Fruit fly (Drosophila melanogaster) whole organism, embryonic: ENCODE data around the gene GIIIspla2.

Experiments used
- B-H2 ChIP-seq: fragments of 200-800 bp; sonication (Bioruptor generic); optimal IDR thresholded peaks from 2 replicates; lab custom pipeline; 2018; ENCODE audit warnings: missing biosample characterization, mild to moderate bottlenecking, missing genetic modification characterization
- Bgb ChIP-seq: fragments of 200-800 bp; sonication (Bioruptor generic); IDR thresholded peaks from 2 replicates; pipeline ENCODE4 v1.3.6; 2022; ENCODE audit warnings: missing biosample characterization, missing genetic modification characterization; ENCODE audit not compliant: partially characterized antibody
- CG10267 ChIP-seq: fragments of 200-800 bp; sonication (Bioruptor generic); optimal IDR thresholded peaks from 2 replicates; lab custom pipeline; 2018; ENCODE audit warnings: missing biosample characterization, mild to moderate bottlenecking, missing genetic modification characterization, moderate library complexity
- CG10431 ChIP-seq: fragments of 200-800 bp; sonication (Bioruptor generic); optimal IDR thresholded peaks from 3 replicates; lab custom pipeline; 2018; ENCODE audit warnings: missing biosample characterization, mild to moderate bottlenecking, missing genetic modification characterization
- CG13287 ChIP-seq: fragments of 200-800 bp; sonication (Bioruptor generic); IDR thresholded peaks from 2 replicates; pipeline ENCODE4 v1.3.6; 2022; ENCODE audit warnings: missing biosample characterization, missing genetic modification characterization; ENCODE audit not compliant: partially characterized antibody
- CG13296 ChIP-seq: fragments of 200-800 bp; sonication (Bioruptor generic); optimal IDR thresholded peaks from 3 replicates; lab custom pipeline; 2018; ENCODE audit warnings: missing biosample characterization, mild to moderate bottlenecking, missing genetic modification characterization
- CG13775 ChIP-seq: fragments of 200-800 bp; sonication (Bioruptor generic); optimal IDR thresholded peaks from 3 replicates; lab custom pipeline; 2017; ENCODE audit warnings: missing biosample characterization, mild to moderate bottlenecking, missing genetic modification characterization
- CG14014 ChIP-seq: fragments of 200-800 bp; sonication (Bioruptor generic); IDR thresholded peaks from 2 replicates; pipeline ENCODE4 v1.3.6; 2022; ENCODE audit warnings: missing biosample characterization, missing genetic modification characterization
- CG15514 ChIP-seq: fragments of 200-800 bp; sonication (Bioruptor generic); optimal IDR thresholded peaks from 3 replicates; lab custom pipeline; 2017; ENCODE audit warnings: missing biosample characterization, missing genetic modification characterization, mild to moderate bottlenecking, moderate library complexity, missing genetic modification reagents
- CG15601 ChIP-seq: fragments of 200-800 bp; sonication (Bioruptor generic); optimal IDR thresholded peaks from 3 replicates; lab custom pipeline; 2019; ENCODE audit warnings: missing biosample characterization, mild to moderate bottlenecking, missing genetic modification characterization, moderate library complexity
- CG15696 ChIP-seq: fragments of 200-800 bp; sonication (Bioruptor generic); optimal IDR thresholded peaks from 2 replicates; lab custom pipeline; 2019; ENCODE audit warnings: missing biosample characterization, mild to moderate bottlenecking, missing genetic modification characterization, moderate library complexity
- CG1603 ChIP-seq: fragments of 200-800 bp; sonication (Bioruptor generic); optimal IDR thresholded peaks from 2 replicates; lab custom pipeline; 2019; ENCODE audit warnings: missing biosample characterization, mild to moderate bottlenecking, missing genetic modification characterization, moderate library complexity
- CG17186 ChIP-seq: fragments of 200-800 bp; sonication (Bioruptor generic); optimal IDR thresholded peaks from 3 replicates; lab custom pipeline; 2017; ENCODE audit warnings: missing biosample characterization, missing genetic modification reagents, missing genetic modification characterization
- CG31388 ChIP-seq: fragments of 200-800 bp; sonication (Bioruptor generic); optimal IDR thresholded peaks from 2 replicates; lab custom pipeline; 2016; ENCODE audit warnings: missing biosample characterization, missing genetic modification characterization
- CG3163 ChIP-seq: fragments of 200-800 bp; sonication (Bioruptor generic); optimal IDR thresholded peaks from 3 replicates; lab custom pipeline; 2016; ENCODE audit warnings: missing biosample characterization, missing genetic modification characterization
- CG3281 ChIP-seq: fragments of 200-800 bp; sonication (Bioruptor generic); optimal IDR thresholded peaks from 3 replicates; lab custom pipeline; 2017; ENCODE audit warnings: missing biosample characterization, mild to moderate bottlenecking, missing genetic modification characterization
- CG33557 ChIP-seq: fragments of 200-800 bp; sonication (Bioruptor generic); optimal IDR thresholded peaks from 2 replicates; lab custom pipeline; 2019; ENCODE audit warnings: missing biosample characterization, mild to moderate bottlenecking, missing genetic modification characterization, moderate library complexity
- CG34224 ChIP-seq: fragments of 200-800 bp; sonication (Bioruptor generic); IDR thresholded peaks from 3 replicates; pipeline ENCODE4 v1.3.6; 2022; ENCODE audit warnings: missing biosample characterization, missing genetic modification characterization; ENCODE audit not compliant: partially characterized antibody
- CG7357 ChIP-seq: fragments of 200-800 bp; sonication (Bioruptor generic); IDR thresholded peaks from 3 replicates; pipeline ENCODE4 v1.3.6; 2022; ENCODE audit warnings: missing biosample characterization, missing genetic modification characterization
- CG7556 ChIP-seq: fragments of 200-800 bp; sonication (Bioruptor generic); optimal IDR thresholded peaks from 2 replicates; lab custom pipeline; 2017; ENCODE audit warnings: missing biosample characterization, mild to moderate bottlenecking, missing genetic modification characterization
- CG7786 ChIP-seq: fragments of 200-800 bp; sonication (Bioruptor generic); optimal IDR thresholded peaks from 2 replicates; lab custom pipeline; 2016; ENCODE audit warnings: missing biosample characterization, missing genetic modification characterization
- CG9727 ChIP-seq: fragments of 200-800 bp; sonication (Bioruptor generic); optimal IDR thresholded peaks from 3 replicates; lab custom pipeline; 2017; ENCODE audit warnings: missing biosample characterization, mild to moderate bottlenecking, missing genetic modification characterization
- CG9932 ChIP-seq: fragments of 200-800 bp; sonication (Bioruptor generic); IDR thresholded peaks from 2 replicates; pipeline ENCODE4 v1.3.6; 2022; ENCODE audit warnings: missing biosample characterization, missing genetic modification characterization
- Dek ChIP-seq: fragments of 200-800 bp; sonication (Bioruptor generic); optimal IDR thresholded peaks from 3 replicates; lab custom pipeline; 2019; ENCODE audit warnings: missing biosample characterization, mild to moderate bottlenecking, missing genetic modification characterization, moderate library complexity
- Elba2 ChIP-seq: fragments of 200-800 bp; sonication (Bioruptor generic); optimal IDR thresholded peaks from 3 replicates; lab custom pipeline; 2016; ENCODE audit warnings: missing biosample characterization, missing genetic modification characterization
- MBD-R2 ChIP-seq: fragments of 200-800 bp; sonication (Bioruptor generic); IDR thresholded peaks from 2 replicates; pipeline ENCODE4 v1.3.6; 2022; ENCODE audit warnings: missing biosample characterization, missing genetic modification characterization
- Mad ChIP-seq: fragments of 200-800 bp; sonication (Bioruptor generic); optimal IDR thresholded peaks from 2 replicates; lab custom pipeline; 2016; ENCODE audit warnings: missing biosample characterization, missing genetic modification characterization
- Med ChIP-seq: fragments of 200-800 bp; sonication (Bioruptor generic); peaks from one replicate; lab custom pipeline; 2016; ENCODE audit warnings: missing biosample characterization, missing genetic modification characterization, mild to moderate bottlenecking, inconsistent platforms, moderate library complexity
- Nf-YC ChIP-seq: fragments of 200-800 bp; optimal IDR thresholded peaks from 3 replicates; lab custom pipeline; 2019; ENCODE audit warnings: missing biosample characterization, mild to moderate bottlenecking, missing genetic modification characterization, moderate library complexity
- PHDP ChIP-seq: fragments of 200-800 bp; sonication (Bioruptor generic); optimal IDR thresholded peaks from 3 replicates; lab custom pipeline; 2018; ENCODE audit warnings: missing biosample characterization, mild to moderate bottlenecking, missing genetic modification characterization, moderate library complexity
- Sry-δ ChIP-seq: fragments of 200-800 bp; sonication (Bioruptor generic); optimal IDR thresholded peaks from 2 replicates; lab custom pipeline; 2016; ENCODE audit warnings: missing biosample characterization, missing genetic modification characterization
- Taf1 ChIP-seq: fragments of 200-800 bp; sonication (Bioruptor generic); IDR thresholded peaks from 2 replicates; pipeline ENCODE4 v1.3.6; 2022; ENCODE audit warnings: missing biosample characterization, missing genetic modification characterization
- Usf ChIP-seq: fragments of 200-800 bp; sonication (Bioruptor generic); optimal IDR thresholded peaks from 2 replicates; lab custom pipeline; 2017; ENCODE audit warnings: missing genotype, missing biosample characterization, missing genetic modification characterization
- amos ChIP-seq: fragments of 200-800 bp; sonication (Bioruptor generic); IDR thresholded peaks from 2 replicates; pipeline ENCODE4 v1.3.6; 2022; ENCODE audit warnings: missing biosample characterization, missing genetic modification characterization; ENCODE audit not compliant: partially characterized antibody
- ash1 ChIP-seq: fragments of 200-800 bp; sonication (Bioruptor generic); optimal IDR thresholded peaks from 2 replicates; lab custom pipeline; 2018; ENCODE audit warnings: missing biosample characterization, mild to moderate bottlenecking, missing genetic modification characterization
- dmrt11E ChIP-seq: fragments of 200-800 bp; sonication (Bioruptor generic); optimal IDR thresholded peaks from 3 replicates; lab custom pipeline; 2018; ENCODE audit warnings: missing biosample characterization, mild to moderate bottlenecking, missing genetic modification characterization, moderate library complexity
- dysf ChIP-seq: fragments of 200-800 bp; sonication (Bioruptor generic); IDR thresholded peaks from 3 replicates; pipeline ENCODE4 v1.3.6; 2022; ENCODE audit warnings: missing biosample characterization, missing genetic modification characterization
- exex ChIP-seq: fragments of 200-800 bp; sonication (Bioruptor generic); optimal IDR thresholded peaks from 4 replicates; lab custom pipeline; 2018; ENCODE audit warnings: missing biosample characterization, mild to moderate bottlenecking, missing genetic modification characterization, moderate library complexity
- lbe ChIP-seq: fragments of 200-800 bp; sonication (Bioruptor generic); optimal IDR thresholded peaks from 2 replicates; lab custom pipeline; 2016; ENCODE audit warnings: missing biosample characterization, mild to moderate bottlenecking, missing genetic modification characterization
- lov ChIP-seq, 2 experiments: fragments of 200-800 bp in 1 of 2; fragments of >200 bp in 1 of 2; sonication (Bioruptor generic) in 1 of 2; IDR thresholded peaks in 1 of 2; optimal IDR thresholded peaks in 1 of 2; 2 replicates in 1 of 2; 3 replicates in 1 of 2; pipeline versions ENCODE4 v1.3.6 to Lab custom; 2017 to 2022; ENCODE audit warnings: missing biosample characterization in 1 of 2, missing genetic modification characterization in 1 of 2
- pnt ChIP-seq: fragments of 200-800 bp; sonication (Bioruptor generic); optimal IDR thresholded peaks from 3 replicates; lab custom pipeline; 2016; ENCODE audit warnings: missing biosample characterization, missing genetic modification characterization
- seq ChIP-seq: fragments of 200-800 bp; sonication (Bioruptor generic); IDR thresholded peaks from 2 replicates; pipeline ENCODE4 v1.3.6; 2022; ENCODE audit warnings: missing biosample characterization, missing genetic modification characterization
- slbo ChIP-seq: fragments of 200-800 bp; sonication (Bioruptor generic); IDR thresholded peaks from 2 replicates; pipeline ENCODE4 v1.3.6; 2022; ENCODE audit warnings: missing biosample characterization, missing genetic modification characterization
- slp2 ChIP-seq: fragments of 200-800 bp; sonication (Bioruptor generic); optimal IDR thresholded peaks from 2 replicates; lab custom pipeline; 2016; ENCODE audit warnings: missing biosample characterization, missing genetic modification characterization
- toy ChIP-seq: fragments of 200-800 bp; sonication (Bioruptor generic); IDR thresholded peaks from 2 replicates; pipeline ENCODE4 v1.3.6; 2022; ENCODE audit warnings: missing biosample characterization, missing genetic modification characterization
- unc-4 ChIP-seq: fragments of 200-800 bp; sonication (Bioruptor generic); IDR thresholded peaks from 2 replicates; pipeline ENCODE4 v1.3.6; 2022; ENCODE audit warnings: missing biosample characterization, missing genetic modification characterization; ENCODE audit not compliant: partially characterized antibody
- wek ChIP-seq: fragments of 200-800 bp; sonication (Bioruptor generic); optimal IDR thresholded peaks from 3 replicates; lab custom pipeline; 2018; ENCODE audit warnings: missing biosample characterization, mild to moderate bottlenecking, missing genetic modification characterization, moderate library complexity
- zf30C ChIP-seq: fragments of 200-800 bp; sonication (Bioruptor generic); optimal IDR thresholded peaks from 3 replicates; lab custom pipeline; 2018; ENCODE audit warnings: missing biosample characterization, mild to moderate bottlenecking, missing genetic modification characterization

The GIIIspla2 gene

dm6 chrX:8145501-8146157, 11.8 kb upstream of the GIIIspla2 start, which contains the start of the genes alpha-PheRS and CG2129 (continued):
- TF ChIP-seq dysf (GFP tag; lab: Robert Waterston, UW) (peak; percentile 47; the same call in 2 of the 3 replicates), Nf-YC (tag; lab: Kevin White, UChicago) (peak; percentile 48), CG10431 (GFP tag; lab: Kevin White, UChicago) (no peak), CG9727 (GFP tag; lab: Kevin White, UChicago) (no peak), CG7556 (GFP tag; lab: Kevin White, UChicago) (peak; percentile 32), Elba2 (GFP tag; lab: Kevin White, UChicago) (peak; percentile 55), lov (optimal IDR thresholded peaks at IDR 0.05; lab: Kevin White, UChicago) (no peak), lov (GFP tag; IDR thresholded peaks at IDR 0.05; lab: Robert Waterston, UW) (no peak), CG15514 (GFP tag; lab: Kevin White, UChicago) (peak; percentile 96), CG13775 (GFP tag; lab: Kevin White, UChicago) (peak; percentile 17), PHDP (tag; lab: Kevin White, UChicago) (peak; percentile 28), CG3163 (GFP tag; lab: Kevin White, UChicago) (no peak), Mad (GFP tag; lab: Kevin White, UChicago) (no peak), CG34224 (GFP tag; lab: Robert Waterston, UW) (peak; percentile 32; the same call in 1 of the 3 replicates), CG9932 (GFP tag; lab: Robert Waterston, UW) (peak; percentile 44; the same call in 1 of the 2 replicates), MBD-R2 (peak; percentile 76; the same call in 1 of the 2 replicates), CG13296 (peak; percentile 50), CG15696 (tag; lab: Kevin White, UChicago) (peak; percentile 23), CG10267 (tag; lab: Kevin White, UChicago) (peak; percentile 51), amos (GFP tag; lab: Robert Waterston, UW) (peak; percentile 5; the same call in 1 of the 2 replicates), CG7357 (GFP tag; lab: Robert Waterston, UW) (no peak), B-H2 (GFP tag; lab: Kevin White, UChicago) (peak; percentile 30), CG33557 (peak; percentile 0), slp2 (GFP tag; lab: Kevin White, UChicago) (no peak), Sry-δ (peak; percentile 10), dmrt11E (tag; lab: Kevin White, UChicago) (peak; percentile 15), CG15601 (tag; lab: Kevin White, UChicago) (peak; percentile 9), seq (GFP tag; lab: Robert Waterston, UW) (no peak), CG14014 (GFP tag; lab: Robert Waterston, UW) (0 out of 2 replicates have a peak, but pooled peaks have one; percentile 18), Taf1 (GFP tag; lab: Robert Waterston, UW) (no peak), unc-4 (GFP tag; lab: Robert Waterston, UW) (peak; percentile 54), CG1603 (peak; percentile 11), CG3281 (GFP tag; lab: Kevin White, UChicago) (peak; percentile 13), toy (GFP tag; lab: Robert Waterston, UW) (no peak), Med (GFP tag; lab: Kevin White, UChicago) (peak; percentile 69), ash1 (GFP tag; lab: Kevin White, UChicago) (no peak), zf30C (GFP tag; lab: Kevin White, UChicago) (no peak), CG31388 (GFP tag; lab: Kevin White, UChicago) (no peak), exex (tag; lab: Kevin White, UChicago) (no peak), lbe (peak; percentile 4), Dek (peak; percentile 3), CG13287 (peak; percentile 53; the same call in 1 of the 2 replicates), slbo (GFP tag; lab: Robert Waterston, UW) (peak; percentile 37), Usf (no peak), pnt (no peak), CG17186 (GFP tag; lab: Kevin White, UChicago) (peak; percentile 38), Bgb (0 out of 2 replicates have a peak, but pooled peaks have one; percentile 18), wek (GFP tag; lab: Kevin White, UChicago) (no peak), CG7786 (GFP tag; lab: Kevin White, UChicago) (no peak)
